Worm (Caenorhabditis elegans) whole organism, mixed stage, embryonic: Measurements from ENCODE around the gene F46C5.2.

Experiments used
- M03D4.4 ChIP-seq: sonication (generic microtip); optimal IDR thresholded peaks from 2 replicates; lab custom pipeline; 2017; ENCODE audit warnings: mild to moderate bottlenecking, missing genetic modification characterization, missing compliant biosample characterization
- bed-3 ChIP-seq: fragments of 200-800 bp; sonication (Bioruptor generic); optimal IDR thresholded peaks from 3 replicates; lab custom pipeline; 2018; ENCODE audit warnings: mild to moderate bottlenecking, missing genetic modification characterization, moderate library complexity, missing compliant biosample characterization
- blmp-1 ChIP-seq: fragments of 150-350 bp; optimal IDR thresholded peaks from 2 replicates; lab custom pipeline; 2014; ENCODE audit warnings: missing biosample characterization, missing genetic modification characterization
- ceh-43 ChIP-seq: fragments of 200-800 bp; sonication (Bioruptor generic); optimal IDR thresholded peaks from 2 replicates; lab custom pipeline; 2018; ENCODE audit warnings: mild to moderate bottlenecking, missing genetic modification characterization, moderate library complexity, missing compliant biosample characterization
- ceh-83 ChIP-seq: fragments of 200-800 bp; sonication (Bioruptor generic); optimal IDR thresholded peaks from 2 replicates; lab custom pipeline; 2018; ENCODE audit warnings: mild to moderate bottlenecking, missing genetic modification characterization, missing compliant biosample characterization
- ces-1 ChIP-seq: fragments of 150-350 bp; optimal IDR thresholded peaks from 2 replicates; lab custom pipeline; 2014; ENCODE audit warnings: missing biosample characterization, missing genetic modification reagents, missing genetic modification characterization
- cnd-1 ChIP-seq: fragments of 200-800 bp; sonication (Bioruptor generic); optimal IDR thresholded peaks from 2 replicates; lab custom pipeline; 2018; ENCODE audit warnings: mild to moderate bottlenecking, missing genetic modification characterization, missing compliant biosample characterization
- drap-1 ChIP-seq: fragments of 200-800 bp; sonication (Bioruptor generic); optimal IDR thresholded peaks from 3 replicates; lab custom pipeline; 2018; ENCODE audit warnings: mild to moderate bottlenecking, missing genetic modification characterization, missing compliant biosample characterization
- elt-1 ChIP-seq: sonication (generic microtip); optimal IDR thresholded peaks from 2 replicates; lab custom pipeline; 2017; ENCODE audit warnings: missing genetic modification characterization, mild to moderate bottlenecking, missing compliant biosample characterization, antibody characterized with exemption, moderate library complexity, borderline replicate concordance; ENCODE audit not compliant: insufficient read depth
- elt-3 ChIP-seq: fragments of 150-350 bp; optimal IDR thresholded peaks from 2 replicates; lab custom pipeline; 2014; ENCODE audit warnings: missing biosample characterization, missing genetic modification characterization
- flh-1 ChIP-seq: fragments of 200-800 bp; sonication (Bioruptor generic); optimal IDR thresholded peaks from 2 replicates; lab custom pipeline; 2018; ENCODE audit warnings: mild to moderate bottlenecking, missing genetic modification characterization, moderate library complexity, missing compliant biosample characterization
- ham-2 ChIP-seq: fragments of 200-800 bp; sonication (Bioruptor generic); optimal IDR thresholded peaks from 2 replicates; lab custom pipeline; 2018; ENCODE audit warnings: mild to moderate bottlenecking, missing genetic modification characterization, missing compliant biosample characterization
- hlh-1 ChIP-seq: fragments of 150-350 bp; optimal IDR thresholded peaks from 2 replicates; lab custom pipeline; 2014; ENCODE audit warnings: missing biosample characterization, missing genetic modification reagents, missing genetic modification characterization
- lin-13 ChIP-seq: fragments of 150-350 bp; optimal IDR thresholded peaks from 2 replicates; lab custom pipeline; 2014; ENCODE audit warnings: missing biosample characterization, missing genetic modification characterization
- lsy-2 ChIP-seq: fragments of 150-350 bp; optimal IDR thresholded peaks from 2 replicates; lab custom pipeline; 2014; ENCODE audit warnings: missing biosample characterization, missing genetic modification characterization
- mab-5 ChIP-seq: fragments of 150-350 bp; optimal IDR thresholded peaks from 2 replicates; lab custom pipeline; 2014; ENCODE audit warnings: missing biosample characterization, missing genetic modification characterization
- mep-1 ChIP-seq: fragments of 150-350 bp; optimal IDR thresholded peaks from 2 replicates; lab custom pipeline; 2017; ENCODE audit warnings: missing biosample characterization, missing genetic modification reagents, missing genetic modification characterization, inconsistent platforms
- nhr-12 ChIP-seq: fragments of 150-350 bp; optimal IDR thresholded peaks from 2 replicates; lab custom pipeline; 2014; ENCODE audit warnings: missing biosample characterization, missing genetic modification characterization
- nhr-2 ChIP-seq: fragments of 150-350 bp; optimal IDR thresholded peaks from 2 replicates; lab custom pipeline; 2014; ENCODE audit warnings: missing biosample characterization, missing genetic modification characterization
- nhr-28 ChIP-seq: fragments of 150-350 bp; optimal IDR thresholded peaks from 2 replicates; lab custom pipeline; 2014; ENCODE audit warnings: missing biosample characterization, missing genetic modification characterization
- nhr-76 ChIP-seq: sonication (generic microtip); optimal IDR thresholded peaks from 2 replicates; lab custom pipeline; 2017; ENCODE audit warnings: missing biosample characterization, missing genetic modification characterization
- pha-4 ChIP-seq: fragments of 150-350 bp; optimal IDR thresholded peaks from 2 replicates; lab custom pipeline; 2018; ENCODE audit warnings: missing biosample characterization, missing genetic modification reagents, missing genetic modification characterization
- sem-2 ChIP-seq: fragments of 200-800 bp; sonication (Bioruptor generic); optimal IDR thresholded peaks from 2 replicates; lab custom pipeline; 2018; ENCODE audit warnings: mild to moderate bottlenecking, missing genetic modification characterization, missing compliant biosample characterization
- snpc-4 ChIP-seq: fragments of 150-350 bp; optimal IDR thresholded peaks from 2 replicates; lab custom pipeline; 2014; ENCODE audit warnings: missing biosample characterization, missing genetic modification characterization
- unc-120 ChIP-seq: sonication (generic microtip); optimal IDR thresholded peaks from 2 replicates; lab custom pipeline; 2017; ENCODE audit warnings: missing genetic modification characterization, missing compliant biosample characterization; ENCODE audit not compliant: poor library complexity, severe bottlenecking
- unc-39 ChIP-seq: fragments of 150-350 bp; optimal IDR thresholded peaks from 2 replicates; lab custom pipeline; 2014; ENCODE audit warnings: missing biosample characterization, missing genetic modification characterization
- unc-62 ChIP-seq: fragments of 150-350 bp; optimal IDR thresholded peaks from 2 replicates; lab custom pipeline; 2014; ENCODE audit warnings: missing biosample characterization, missing genetic modification reagents, missing genetic modification characterization
- zip-8 ChIP-seq: fragments of 150-350 bp; optimal IDR thresholded peaks from 2 replicates; lab custom pipeline; 2014; ENCODE audit warnings: missing biosample characterization, missing genetic modification characterization
- ztf-11 ChIP-seq: fragments of 150-350 bp; optimal IDR thresholded peaks from 2 replicates; lab custom pipeline; 2014; ENCODE audit warnings: missing biosample characterization, missing genetic modification characterization

Gene F46C5.2

ce11 chrII:8851996-8852587 is 23.0 kb upstream of the F46C5.2 start, which contains the start of gene oac-46:
TSS of gene oac-46 (minus strand) at chrII:8852096.
- no peak for TF ChIP-seq unc-39 (tag; lab: Kevin White, UChicago)
- peak; percentile 44 for TF ChIP-seq blmp-1 (tag; lab: Kevin White, UChicago)

ce11 chrII:8848984-8849383 is 19.9 kb upstream of the F46C5.2 start:
- no peak for TF ChIP-seq ham-2 (GFP tag; lab: Kevin White, UChicago)
- TF ChIP-seq nhr-76 (tag; lab: Kevin White, UChicago) = no peak
- no peak for TF ChIP-seq elt-3
- no peak for TF ChIP-seq elt-1 (tag; lab: Kevin White, UChicago)

- TF ChIP-seq nhr-12 (tag; lab: Kevin White, UChicago) = no peak
- TF ChIP-seq ceh-83 (GFP tag; lab: Kevin White, UChicago) = no peak
- no peak for TF ChIP-seq snpc-4 (tag; lab: Kevin White, UChicago)
- TF ChIP-seq M03D4.4 (tag; lab: Kevin White, UChicago) = no peak
- no peak for TF ChIP-seq ces-1 (GFP tag; lab: Kevin White, UChicago)
- TF ChIP-seq zip-8 (tag; lab: Kevin White, UChicago) = no peak
- TF ChIP-seq flh-1 = no peak
- no peak for TF ChIP-seq sem-2 (GFP tag; lab: Kevin White, UChicago)
- no peak for TF ChIP-seq nhr-76 (tag; lab: Kevin White, UChicago)
- TF ChIP-seq elt-3 = no peak
- no peak for TF ChIP-seq hlh-1 (tag; lab: Kevin White, UChicago)
- no peak for TF ChIP-seq ceh-43 (GFP tag; lab: Kevin White, UChicago)
- TF ChIP-seq unc-62 = no peak
- TF ChIP-seq, all 35 proteins: peak for 0
Measured at ce11 chrII:8845932-8846331, 16.8 kb upstream of the F46C5.2 start.

- TF ChIP-seq elt-3 (no peak), M03D4.4 (tag; lab: Kevin White, UChicago) (no peak), nhr-12 (tag; lab: Kevin White, UChicago) (no peak), zip-8 (tag; lab: Kevin White, UChicago) (no peak), drap-1 (no peak), ztf-11 (tag; lab: Kevin White, UChicago) (no peak), nhr-2 (tag; lab: Kevin White, UChicago) (no peak), ceh-43 (GFP tag; lab: Kevin White, UChicago) (no peak), snpc-4 (tag; lab: Kevin White, UChicago) (no peak), nhr-28 (no peak), elt-1 (tag; lab: Kevin White, UChicago) (no peak), bed-3 (GFP tag; lab: Kevin White, UChicago) (no peak), pha-4 (tag; lab: Kevin White, UChicago) (no peak), lsy-2 (tag; lab: Kevin White, UChicago) (no peak), cnd-1 (tag; lab: Kevin White, UChicago) (no peak), mab-5 (tag; lab: Kevin White, UChicago) (no peak), hlh-1 (tag; lab: Kevin White, UChicago) (no peak)
Measured at ce11 chrII:8845298-8845697, 16.2 kb upstream of the F46C5.2 start, which contains the start of gene agxt-1. TSS of gene agxt-1 (plus strand) at chrII:8845598.

- TF ChIP-seq flh-1 (no peak), unc-120 (tag; lab: Kevin White, UChicago) (peak; percentile 83), unc-62 (peak; percentile 48), hlh-1 (tag; lab: Kevin White, UChicago) (peak; percentile 90), lin-13 (tag; lab: Kevin White, UChicago) (no peak)
- TF ChIP-seq, all 35 proteins: peak for 3
Measured at ce11 chrII:8844465-8845126, 15.5 kb upstream of the F46C5.2 start, which contains the start of gene F46C5.6. TSS of gene F46C5.6 (minus strand) at chrII:8844515.

ce11 chrII:8839025-8839424 is 9.9 kb upstream of the F46C5.2 start, which contains the start of gene F46C5.7:
TSS of gene F46C5.7 (plus strand) at chrII:8839325.
- TF ChIP-seq mep-1 (tag; lab: Kevin White, UChicago) (no peak), M03D4.4 (tag; lab: Kevin White, UChicago) (no peak), lin-13 (tag; lab: Kevin White, UChicago) (no peak), unc-39 (tag; lab: Kevin White, UChicago) (no peak)
